Fruit fly (Drosophila melanogaster): ENCODE results near the gene CG10013.

The CG10013 gene

DNA sequence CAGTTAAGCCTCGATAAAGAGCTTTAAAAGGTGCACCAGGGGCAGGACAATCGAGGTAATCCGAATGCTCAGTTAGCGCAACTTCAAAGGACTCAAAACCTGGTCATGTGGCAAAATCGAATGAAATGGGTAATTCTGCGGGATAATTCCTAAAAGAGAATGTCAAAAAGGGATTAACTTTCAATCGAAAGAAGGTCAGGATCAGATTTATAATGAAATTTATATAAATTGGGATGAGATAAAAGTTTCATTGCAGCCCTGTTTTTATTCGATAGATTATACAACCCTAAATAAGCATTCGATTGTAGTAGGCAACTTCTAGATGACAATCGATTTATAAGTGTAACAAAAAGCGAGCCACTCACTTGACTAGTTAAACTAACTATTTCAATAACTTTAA is at the start of gene CG10013:
TSS of gene CG10013 (plus strand) at position 301 of the 400 bp plus-strand sequence.
- TF ChIP-seq CG8478 (optimal IDR thresholded peaks at IDR 0.05) (no peak), CTCF (optimal IDR thresholded peaks at IDR 0.05) (no peak)

DNA sequence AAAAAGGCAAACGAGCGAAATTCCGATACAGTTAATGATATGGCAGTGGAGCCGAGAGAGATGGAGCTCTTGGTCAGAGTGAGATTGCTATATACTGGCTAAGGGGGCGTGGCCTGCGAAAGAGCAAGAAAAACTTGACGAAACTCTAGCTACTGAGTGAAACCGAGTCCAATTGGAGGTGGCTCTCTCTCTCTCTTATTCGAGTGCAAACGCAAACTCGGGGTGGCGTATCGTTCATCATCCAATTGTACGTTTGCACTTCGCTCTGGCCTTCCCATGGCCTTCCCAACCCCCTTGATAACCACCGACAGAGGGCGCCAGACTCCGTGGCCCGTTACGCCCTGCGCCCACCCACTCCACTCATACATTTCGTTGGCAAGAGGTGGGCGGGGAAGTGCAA is 44.3 kb upstream of the CG10013 start:
- TF ChIP-seq CTCF (optimal IDR thresholded peaks at IDR 0.05) (peak; percentile 89 to 97), CG8478 (optimal IDR thresholded peaks at IDR 0.05) (peak; percentile 63)

- TF ChIP-seq CTCF (optimal IDR thresholded peaks at IDR 0.05): peak; percentile 44 to 60
- TF ChIP-seq CG8478 (optimal IDR thresholded peaks at IDR 0.05): no peak
These were observed 42.5 kb upstream of the CG10013 start for dm6 chr3R:12280729-12281342.

- no peak for TF ChIP-seq CG8478 (optimal IDR thresholded peaks at IDR 0.05)
- no peak for TF ChIP-seq CTCF (optimal IDR thresholded peaks at IDR 0.05)
These were observed 37.7 kb upstream of the CG10013 start for dm6 chr3R:12285589-12285988.

- TF ChIP-seq CG8478 (optimal IDR thresholded peaks at IDR 0.05): no peak
- no peak for TF ChIP-seq CTCF (optimal IDR thresholded peaks at IDR 0.05)
These were observed 34.6 kb upstream of the CG10013 start for dm6 chr3R:12288580-12289299.

dm6 chr3R:12290466-12291237 is 32.7 kb upstream of the CG10013 start:
- TF ChIP-seq CTCF (optimal IDR thresholded peaks at IDR 0.05) (no peak), CG8478 (optimal IDR thresholded peaks at IDR 0.05) (no peak)

- no peak for TF ChIP-seq CTCF (optimal IDR thresholded peaks at IDR 0.05)
- no peak for TF ChIP-seq CG8478 (optimal IDR thresholded peaks at IDR 0.05)
These were observed 31.4 kb upstream of the CG10013 start for dm6 chr3R:12291872-12292271.

DNA sequence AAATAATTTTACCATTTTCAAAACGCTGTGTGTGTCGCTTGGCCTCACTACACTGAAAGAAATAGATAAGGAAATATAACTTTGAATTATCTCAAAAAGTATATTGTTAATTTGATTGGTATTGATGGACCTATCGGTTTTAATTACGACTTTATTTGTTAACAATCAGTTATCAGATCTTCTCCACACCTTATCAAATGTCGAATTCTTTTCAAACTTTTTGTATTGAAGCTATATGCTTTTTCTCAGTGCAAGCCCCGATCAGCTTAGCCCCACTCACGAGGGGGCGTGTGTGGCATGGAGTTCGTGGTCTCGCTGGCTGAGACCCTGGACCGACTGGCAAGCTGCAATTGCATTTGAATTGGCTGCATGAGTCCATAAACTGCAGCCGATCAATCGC is 26.1 kb upstream of the CG10013 start:
- TF ChIP-seq CTCF (optimal IDR thresholded peaks at IDR 0.05): no peak
- no peak for TF ChIP-seq CG8478 (optimal IDR thresholded peaks at IDR 0.05)

DNA sequence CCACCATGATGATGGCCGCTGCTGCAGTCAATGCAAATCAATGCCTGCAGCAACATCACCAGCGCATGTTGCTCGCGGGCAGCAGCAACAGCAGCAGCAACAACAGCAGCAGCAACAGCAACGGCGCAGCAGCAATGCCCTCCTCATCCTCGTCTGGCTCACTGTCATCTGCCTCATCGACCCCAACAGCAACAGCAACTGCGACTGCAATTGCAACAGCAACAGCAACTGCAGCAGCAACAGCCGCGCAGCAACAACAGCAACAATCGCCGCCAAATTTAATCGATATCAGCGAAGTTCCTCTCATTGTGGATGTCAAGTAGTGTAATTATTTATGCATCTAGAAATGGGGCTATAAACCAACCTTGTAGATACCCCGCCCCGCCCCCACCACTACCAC is 21.8 kb upstream of the CG10013 start:
- no peak for TF ChIP-seq CG8478 (optimal IDR thresholded peaks at IDR 0.05)
- no peak for TF ChIP-seq CTCF (optimal IDR thresholded peaks at IDR 0.05)

DNA sequence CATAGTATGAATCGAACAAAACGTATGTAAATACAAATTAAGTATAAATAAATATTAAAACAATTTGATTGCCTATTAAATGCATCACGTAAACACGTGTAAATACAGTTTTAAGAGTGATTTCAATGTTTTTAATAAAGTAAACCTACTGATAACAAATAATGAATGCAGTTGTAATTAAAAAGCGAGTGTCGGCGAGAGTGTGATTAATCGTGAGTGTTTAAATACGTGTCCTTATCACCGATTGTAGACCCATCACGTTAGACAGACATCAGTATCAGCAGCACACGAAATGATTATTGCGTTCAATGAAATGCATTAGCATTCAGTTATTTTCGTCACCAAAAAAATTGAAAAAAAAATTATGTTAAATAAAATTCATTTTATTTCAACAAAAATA is 20.4 kb upstream of the CG10013 start:
- no peak for TF ChIP-seq CG8478 (optimal IDR thresholded peaks at IDR 0.05)
- no peak for TF ChIP-seq CTCF (optimal IDR thresholded peaks at IDR 0.05)

DNA sequence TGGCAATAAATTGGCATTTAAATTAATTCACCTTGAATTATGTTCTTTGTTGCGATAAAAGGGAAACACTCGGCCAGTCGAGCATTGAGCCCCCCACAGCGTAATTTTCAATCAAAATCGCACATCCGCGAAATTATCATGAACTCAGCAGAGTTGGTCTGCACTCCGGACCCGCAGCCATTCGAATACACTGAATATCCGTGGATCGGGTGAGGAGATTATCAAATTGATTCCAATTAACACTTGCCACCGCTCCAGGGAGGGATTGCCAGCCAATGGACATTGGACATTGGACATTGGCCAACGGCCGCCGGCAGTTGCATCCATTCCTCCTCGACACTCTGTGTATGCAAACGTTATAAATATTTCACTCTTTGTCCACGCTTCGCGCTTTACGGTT is 15.8 kb upstream of the CG10013 start:
- no peak for TF ChIP-seq CG8478 (optimal IDR thresholded peaks at IDR 0.05)
- no peak for TF ChIP-seq CTCF (optimal IDR thresholded peaks at IDR 0.05)

- TF ChIP-seq CG8478 (optimal IDR thresholded peaks at IDR 0.05): no peak
These were observed 12.3 kb upstream of the CG10013 start, which contains the start of gene CG4066 for dm6 chr3R:12311053-12311452. Gene CG4066, plus strand, starts transcription at chr3R:12311353.

DNA sequence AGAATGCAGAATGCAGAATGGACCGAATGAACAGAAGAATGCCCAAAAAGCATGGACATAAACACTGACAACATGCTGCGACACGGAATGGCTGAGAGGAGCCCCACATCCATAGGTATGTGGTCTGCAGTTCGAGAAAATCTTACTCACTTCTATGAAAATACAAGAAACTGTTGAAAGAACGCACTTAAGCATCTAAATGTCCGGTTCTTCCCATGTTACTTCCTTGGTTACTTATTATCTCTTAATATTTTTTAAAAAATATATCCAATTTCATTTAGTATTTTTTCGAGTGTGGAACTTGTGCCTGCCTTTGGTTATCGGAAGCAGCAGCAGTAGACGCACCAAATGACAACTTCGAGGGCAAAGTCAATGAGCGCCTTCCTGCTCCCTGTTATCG is 9.1 kb upstream of the CG10013 start:
- TF ChIP-seq CG8478 (optimal IDR thresholded peaks at IDR 0.05) (no peak), CTCF (optimal IDR thresholded peaks at IDR 0.05) (no peak)

DNA sequence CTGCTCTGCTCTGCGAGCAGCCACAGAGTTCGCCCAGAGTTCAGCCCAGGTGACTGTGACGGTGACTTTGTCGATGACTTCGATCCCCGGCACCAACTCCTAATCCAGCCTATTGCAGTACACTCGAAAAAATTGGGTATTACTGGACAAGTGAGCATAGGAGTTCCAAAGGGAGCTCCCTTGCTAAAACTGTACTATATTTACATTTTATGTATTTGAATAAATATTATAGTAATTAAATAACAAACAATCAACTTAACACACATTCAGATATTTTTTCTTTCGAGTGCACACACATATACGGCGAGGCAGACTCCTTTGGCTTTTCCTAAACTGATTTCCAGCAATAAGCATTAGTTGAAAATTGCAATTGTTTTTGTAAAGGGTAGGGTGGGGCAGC is 7.9 kb upstream of the CG10013 start:
- no peak for TF ChIP-seq CG8478 (optimal IDR thresholded peaks at IDR 0.05)
- no peak for TF ChIP-seq CTCF (optimal IDR thresholded peaks at IDR 0.05)

- TF ChIP-seq CTCF (optimal IDR thresholded peaks at IDR 0.05) (no peak), CG8478 (optimal IDR thresholded peaks at IDR 0.05) (no peak)
These were observed 6.9 kb upstream of the CG10013 start for dm6 chr3R:12316420-12316819.

dm6 chr3R:12317325-12317724 is 6.0 kb upstream of the CG10013 start:
- TF ChIP-seq CTCF (optimal IDR thresholded peaks at IDR 0.05) (no peak), CG8478 (optimal IDR thresholded peaks at IDR 0.05) (no peak)
